Fruit fly (Drosophila melanogaster) whole organism: ENCODE measurements around the gene CG7668.

ENCODE experiments used
- CG8478 ChIP-seq: fragments of >200 bp; optimal IDR thresholded peaks from 2 replicates; lab custom pipeline; 2018; ENCODE audit warnings: inconsistent platforms
- Dll ChIP-seq: fragments of >200 bp; optimal IDR thresholded peaks from 2 replicates; lab custom pipeline; 2017
- EcR ChIP-seq, 2 experiments: fragments of >200 bp; optimal IDR thresholded peaks; 2 replicates each; lab custom pipeline; 2017; ENCODE audit warnings: missing biosample characterization in 2 of 2, missing genetic modification characterization in 2 of 2, missing genetic modification reagents in 2 of 2
- pan ChIP-seq: fragments of >200 bp; optimal IDR thresholded peaks from 2 replicates; lab custom pipeline; 2017
- psq ChIP-seq: fragments of >200 bp; optimal IDR thresholded peaks from 2 replicates; lab custom pipeline; 2017
- usp ChIP-seq: fragments of >200 bp; optimal IDR thresholded peaks from 2 replicates; lab custom pipeline; 2017; ENCODE audit warnings: missing biosample characterization, missing genetic modification characterization, mixed read lengths

CG7668 gene

dm6 chr3L:20002482-20003234 lies at the start of gene CG7668:
Gene CG7668, plus strand, starts transcription at chr3L:20002736.
- TF ChIP-seq usp = no peak
- peak; percentile 49 for TF ChIP-seq pan (lab: Kevin White, UChicago)
- TF ChIP-seq EcR (GFP tag; optimal IDR thresholded peaks at IDR 0.05; lab: Kevin White, UChicago) = no peak

dm6 chr3L:19953612-19954011 lies 48.9 kb upstream of the CG7668 start, which contains the start of gene CG42655:
Gene CG42655, minus strand, starts transcription at chr3L:19953712.
- no peak for TF ChIP-seq pan (lab: Kevin White, UChicago)
- no peak for TF ChIP-seq EcR (GFP tag; optimal IDR thresholded peaks at IDR 0.05; lab: Kevin White, UChicago)
- TF ChIP-seq Dll (lab: Kevin White, UChicago) = no peak
- no peak for TF ChIP-seq psq (lab: Kevin White, UChicago)
- no peak for TF ChIP-seq usp
- TF ChIP-seq CG8478 (lab: Kevin White, UChicago) = no peak

dm6 chr3L:19954426-19954825 lies 48.1 kb upstream of the CG7668 start, which contains the start of gene CG42654:
Gene CG42654, minus strand, starts transcription at chr3L:19954526.
- no peak for TF ChIP-seq CG8478 (lab: Kevin White, UChicago)

- no peak for TF ChIP-seq Dll (lab: Kevin White, UChicago)
- TF ChIP-seq pan (lab: Kevin White, UChicago) = no peak
- TF ChIP-seq psq (lab: Kevin White, UChicago) = no peak
- TF ChIP-seq CG8478 (lab: Kevin White, UChicago) = no peak
- TF ChIP-seq EcR (GFP tag; optimal IDR thresholded peaks at IDR 0.05; lab: Kevin White, UChicago) = no peak
- TF ChIP-seq usp = no peak
Measured at dm6 chr3L:19955699-19956098, 46.8 kb upstream of the CG7668 start, which contains the start of gene CG42263. Gene CG42263, minus strand, starts transcription at chr3L:19955799.

- TF ChIP-seq Dll (lab: Kevin White, UChicago) (no peak), EcR (GFP tag; optimal IDR thresholded peaks at IDR 0.05; lab: Kevin White, UChicago) (no peak), CG8478 (lab: Kevin White, UChicago) (no peak), usp (no peak), psq (lab: Kevin White, UChicago) (no peak), pan (lab: Kevin White, UChicago) (no peak)
Measured at dm6 chr3L:19961805-19962204, 40.7 kb upstream of the CG7668 start.

- no peak for TF ChIP-seq EcR (GFP tag; optimal IDR thresholded peaks at IDR 0.05; lab: Kevin White, UChicago)
Measured at dm6 chr3L:19968725-19969598, 33.6 kb upstream of the CG7668 start.

- no peak for TF ChIP-seq pan (lab: Kevin White, UChicago)
- TF ChIP-seq CG8478 (lab: Kevin White, UChicago) = no peak
- no peak for TF ChIP-seq Dll (lab: Kevin White, UChicago)
- no peak for TF ChIP-seq psq (lab: Kevin White, UChicago)
- TF ChIP-seq usp = no peak
- no peak for TF ChIP-seq EcR (GFP tag; optimal IDR thresholded peaks at IDR 0.05; lab: Kevin White, UChicago)
Measured at dm6 chr3L:19978088-19978487, 24.4 kb upstream of the CG7668 start.

- TF ChIP-seq pan (lab: Kevin White, UChicago) (no peak), usp (no peak), CG8478 (lab: Kevin White, UChicago) (no peak), psq (lab: Kevin White, UChicago) (no peak), EcR (GFP tag; optimal IDR thresholded peaks at IDR 0.05; lab: Kevin White, UChicago) (no peak), Dll (lab: Kevin White, UChicago) (no peak)
Measured at dm6 chr3L:19979592-19979991, 22.9 kb upstream of the CG7668 start, which contains the start of gene CG14182. Gene CG14182, minus strand, starts transcription at chr3L:19979812.

dm6 chr3L:19981385-19981784 lies 21.2 kb upstream of the CG7668 start, which contains the start of gene CG17732:
Gene CG17732, plus strand, starts transcription at chr3L:19981685.
- TF ChIP-seq psq (lab: Kevin White, UChicago) (no peak), pan (lab: Kevin White, UChicago) (no peak), Dll (lab: Kevin White, UChicago) (no peak), EcR (GFP tag; optimal IDR thresholded peaks at IDR 0.05; lab: Kevin White, UChicago) (no peak), usp (no peak), CG8478 (lab: Kevin White, UChicago) (no peak)

dm6 chr3L:19985768-19986167 lies 16.8 kb upstream of the CG7668 start, which contains the start of the genes hale and schuy:
Gene hale, minus strand, starts transcription at chr3L:19985868.
Gene schuy, plus strand, starts transcription at chr3L:19986093.
- TF ChIP-seq psq (lab: Kevin White, UChicago) (no peak), usp (no peak), CG8478 (lab: Kevin White, UChicago) (no peak), pan (lab: Kevin White, UChicago) (no peak), EcR (GFP tag; optimal IDR thresholded peaks at IDR 0.05; lab: Kevin White, UChicago) (no peak), Dll (lab: Kevin White, UChicago) (no peak)

dm6 chr3L:19988891-19989290 lies 13.6 kb upstream of the CG7668 start, which contains the start of gene Csas:
Gene Csas, minus strand, starts transcription at chr3L:19988991.
- TF ChIP-seq Dll (lab: Kevin White, UChicago) (no peak), usp (no peak), psq (lab: Kevin White, UChicago) (no peak), CG8478 (lab: Kevin White, UChicago) (no peak), EcR (GFP tag; optimal IDR thresholded peaks at IDR 0.05; lab: Kevin White, UChicago) (no peak)
